Worm (Caenorhabditis elegans) whole organism, L3 larva: ENCODE measurements around the gene F22H10.1.
A peak's percentile ranks its signal among the peaks of the same experiment; 100 is the strongest.

ENCODE experiments used
- R02D3.7 ChIP-seq: fragments of 150-350 bp; optimal IDR thresholded peaks from 2 replicates; lab custom pipeline; 2014; ENCODE audit warnings: missing biosample characterization, missing genetic modification characterization
- ZK546.5 ChIP-seq: sonication (generic microtip); optimal IDR thresholded peaks from 2 replicates; lab custom pipeline; 2017; ENCODE audit warnings: missing biosample characterization, missing genetic modification characterization
- ama-1 ChIP-seq: fragments of 150-350 bp; optimal IDR thresholded peaks from 2 replicates; lab custom pipeline; 2018
- ceh-16 ChIP-seq: sonication (generic microtip); optimal IDR thresholded peaks from 2 replicates; lab custom pipeline; 2017; ENCODE audit warnings: missing biosample characterization, missing genetic modification characterization
- ceh-28 ChIP-seq: fragments of 150-350 bp; optimal IDR thresholded peaks from 2 replicates; lab custom pipeline; 2014; ENCODE audit warnings: missing biosample characterization, missing genetic modification reagents, missing genetic modification characterization
- daf-12 ChIP-seq: fragments of 150-350 bp; optimal IDR thresholded peaks from 2 replicates; lab custom pipeline; 2014; ENCODE audit warnings: missing biosample characterization, missing genetic modification reagents, missing genetic modification characterization
- egl-27 ChIP-seq: sonication (generic microtip); optimal IDR thresholded peaks from 4 replicates; lab custom pipeline; 2017; ENCODE audit warnings: missing biosample characterization, missing genetic modification reagents, missing genetic modification characterization
- egl-5 ChIP-seq: fragments of 150-350 bp; optimal IDR thresholded peaks from 2 replicates; lab custom pipeline; 2017; ENCODE audit warnings: missing biosample characterization, missing genetic modification reagents, missing genetic modification characterization, inconsistent platforms
- fkh-2 ChIP-seq: fragments of 150-350 bp; optimal IDR thresholded peaks from 2 replicates; lab custom pipeline; 2014; ENCODE audit warnings: missing biosample characterization, missing genetic modification reagents, missing genetic modification characterization
- fos-1 ChIP-seq: fragments of 150-350 bp; optimal IDR thresholded peaks from 2 replicates; lab custom pipeline; 2014; ENCODE audit warnings: missing biosample characterization, missing genetic modification characterization
- jun-1 ChIP-seq: fragments of 150-350 bp; optimal IDR thresholded peaks from 2 replicates; lab custom pipeline; 2014; ENCODE audit warnings: missing biosample characterization, missing genetic modification reagents, missing genetic modification characterization
- lin-15B ChIP-seq: fragments of 150-350 bp; optimal IDR thresholded peaks from 2 replicates; lab custom pipeline; 2014; ENCODE audit warnings: missing biosample characterization, missing genetic modification characterization
- lin-39 ChIP-seq: fragments of 150-350 bp; optimal IDR thresholded peaks from 2 replicates; lab custom pipeline; 2018; ENCODE audit warnings: missing biosample characterization, missing genetic modification reagents, missing genetic modification characterization
- mml-1 ChIP-seq: fragments of 150-350 bp; sonication (generic microtip); optimal IDR thresholded peaks from 3 replicates; lab custom pipeline; 2014; ENCODE audit warnings: missing biosample characterization, missing genetic modification characterization
- nfya-1 ChIP-seq: sonication (generic microtip); optimal IDR thresholded peaks from 2 replicates; lab custom pipeline; 2017; ENCODE audit warnings: missing genetic modification characterization, mild to moderate bottlenecking, missing compliant biosample characterization, antibody characterized with exemption, moderate library complexity; ENCODE audit not compliant: insufficient read depth
- nhr-11 ChIP-seq: fragments of 150-350 bp; optimal IDR thresholded peaks from 2 replicates; lab custom pipeline; 2014; ENCODE audit warnings: missing biosample characterization, missing genetic modification characterization
- nhr-12 ChIP-seq: fragments of 150-350 bp; optimal IDR thresholded peaks from 2 replicates; lab custom pipeline; 2014; ENCODE audit warnings: missing biosample characterization, missing genetic modification characterization
- nhr-237 ChIP-seq: fragments of 150-350 bp; optimal IDR thresholded peaks from 2 replicates; lab custom pipeline; 2014; ENCODE audit warnings: missing biosample characterization, missing genetic modification characterization
- nhr-25 ChIP-seq: sonication (generic microtip); optimal IDR thresholded peaks from 2 replicates; lab custom pipeline; 2017; ENCODE audit warnings: missing biosample characterization, missing genetic modification characterization
- nhr-28 ChIP-seq: fragments of 150-350 bp; optimal IDR thresholded peaks from 2 replicates; lab custom pipeline; 2014; ENCODE audit warnings: missing biosample characterization, missing genetic modification characterization
- nhr-43 ChIP-seq: sonication (generic microtip); optimal IDR thresholded peaks from 2 replicates; lab custom pipeline; 2016; ENCODE audit warnings: mild to moderate bottlenecking, missing genetic modification characterization, missing compliant biosample characterization; ENCODE audit not compliant: poor library complexity, severe bottlenecking
- nhr-67 ChIP-seq: fragments of 150-350 bp; optimal IDR thresholded peaks from 2 replicates; lab custom pipeline; 2014; ENCODE audit warnings: missing biosample characterization, missing genetic modification characterization
- nhr-77 ChIP-seq: fragments of 150-350 bp; optimal IDR thresholded peaks from 2 replicates; lab custom pipeline; 2014; ENCODE audit warnings: missing biosample characterization, missing genetic modification characterization
- sea-2 ChIP-seq: fragments of 150-350 bp; sonication (generic microtip); optimal IDR thresholded peaks from 4 replicates; lab custom pipeline; 2014; ENCODE audit warnings: missing biosample characterization, missing genetic modification reagents, missing genetic modification characterization
- skn-1 ChIP-seq: fragments of 150-350 bp; optimal IDR thresholded peaks from 2 replicates; lab custom pipeline; 2014; ENCODE audit warnings: missing biosample characterization, missing genetic modification characterization
- snpc-4 ChIP-seq: fragments of 150-350 bp; optimal IDR thresholded peaks from 2 replicates; lab custom pipeline; 2014; ENCODE audit warnings: missing biosample characterization, missing genetic modification characterization
- unc-39 ChIP-seq: sonication (generic microtip); optimal IDR thresholded peaks from 4 replicates; lab custom pipeline; 2017; ENCODE audit warnings: missing biosample characterization, missing genetic modification characterization
- unc-62 ChIP-seq: fragments of 150-350 bp; sonication (generic microtip); optimal IDR thresholded peaks from 4 replicates; lab custom pipeline; 2014; ENCODE audit warnings: missing biosample characterization, missing genetic modification reagents, missing genetic modification characterization
- zag-1 ChIP-seq: fragments of 150-350 bp; optimal IDR thresholded peaks from 2 replicates; lab custom pipeline; 2014; ENCODE audit warnings: missing biosample characterization, missing genetic modification characterization
- ztf-11 ChIP-seq: fragments of 150-350 bp; optimal IDR thresholded peaks from 2 replicates; lab custom pipeline; 2014; ENCODE audit warnings: missing biosample characterization, missing genetic modification characterization

F22H10.1 gene

ce11 chrX:16734970-16735369, 32.7 kb downstream of the F22H10.1 start:
- TF ChIP-seq nhr-28: no peak
- no peak for TF ChIP-seq ama-1 (lab: Kevin White, UChicago)
- no peak for TF ChIP-seq nhr-25
- TF ChIP-seq R02D3.7 (tag; lab: Kevin White, UChicago): no peak
- no peak for TF ChIP-seq lin-39 (tag; lab: Kevin White, UChicago)
- TF ChIP-seq mml-1: no peak
- no peak for TF ChIP-seq nfya-1 (tag; lab: Kevin White, UChicago)
- no peak for TF ChIP-seq jun-1 (tag; lab: Kevin White, UChicago)
- TF ChIP-seq nhr-77 (tag; lab: Kevin White, UChicago): no peak
- no peak for TF ChIP-seq nhr-237
- no peak for TF ChIP-seq unc-39 (tag; lab: Kevin White, UChicago)
- TF ChIP-seq ceh-28 (tag; lab: Kevin White, UChicago): no peak
- TF ChIP-seq daf-12: no peak
- TF ChIP-seq unc-62 (GFP tag; lab: Kevin White, UChicago): no peak
- no peak for TF ChIP-seq ztf-11 (tag; lab: Kevin White, UChicago)
- TF ChIP-seq egl-27 (tag; lab: Kevin White, UChicago): no peak
- no peak for TF ChIP-seq fkh-2 (tag; lab: Kevin White, UChicago)
- TF ChIP-seq nhr-11 (tag; lab: Kevin White, UChicago): no peak
- no peak for TF ChIP-seq nhr-43 (tag; lab: Kevin White, UChicago)

- TF ChIP-seq nhr-43 (tag; lab: Kevin White, UChicago) (no peak), daf-12 (no peak), nhr-67 (no peak), nfya-1 (tag; lab: Kevin White, UChicago) (peak; percentile 17), ZK546.5 (tag; lab: Kevin White, UChicago) (no peak), ztf-11 (tag; lab: Kevin White, UChicago) (no peak), zag-1 (no peak), nhr-28 (no peak), ceh-16 (tag; lab: Kevin White, UChicago) (no peak), lin-39 (tag; lab: Kevin White, UChicago) (peak; percentile 56), snpc-4 (tag; lab: Kevin White, UChicago) (no peak), sea-2 (no peak), fos-1 (no peak), jun-1 (tag; lab: Kevin White, UChicago) (no peak), ama-1 (lab: Kevin White, UChicago) (no peak), skn-1 (tag; lab: Kevin White, UChicago) (no peak), fkh-2 (tag; lab: Kevin White, UChicago) (no peak)
Observed at ce11 chrX:16737478-16737877, 35.2 kb downstream of the F22H10.1 start.

- TF ChIP-seq fkh-2 (tag; lab: Kevin White, UChicago): no peak
- TF ChIP-seq R02D3.7 (tag; lab: Kevin White, UChicago): no peak
- no peak for TF ChIP-seq nhr-25
Observed at ce11 chrX:16744940-16745339, 42.7 kb downstream of the F22H10.1 start, which contains the start of gene C10E2.2. C10E2.2 (plus strand) TSS chrX:16745240.

ce11 chrX:16752196-16752595, 50.0 kb downstream of the F22H10.1 start:
- TF ChIP-seq sea-2: no peak
- TF ChIP-seq egl-5 (tag; lab: Kevin White, UChicago): no peak
- no peak for TF ChIP-seq nhr-77 (tag; lab: Kevin White, UChicago)
- TF ChIP-seq lin-15B: no peak
- TF ChIP-seq nhr-28: no peak
- TF ChIP-seq nfya-1 (tag; lab: Kevin White, UChicago): no peak
- no peak for TF ChIP-seq nhr-12 (tag; lab: Kevin White, UChicago)
- TF ChIP-seq ceh-16 (tag; lab: Kevin White, UChicago): no peak
